Worm (Caenorhabditis elegans): ENCODE measurements around the gene Y51A2A.12.

ce11 chrV:18299313-18299712, 6.9 kb downstream of the Y51A2A.12 start:
- TF ChIP-seq tbx-37 (GFP tag; conservative IDR thresholded peaks at IDR 0.05) (no peak), tbx-11 (GFP tag; IDR thresholded peaks at IDR 0.05) (no peak), sea-1 (GFP tag; conservative IDR thresholded peaks at IDR 0.05) (no peak), tra-4 (tag; optimal IDR thresholded peaks at IDR 0.05) (no peak), flt-1 (GFP tag; IDR thresholded peaks at IDR 0.05) (no peak), F13C5.2 (tag; optimal IDR thresholded peaks at IDR 0.05) (no peak), aly-1 (tag; optimal IDR thresholded peaks at IDR 0.05) (no peak)

Measured in whole organism, early embryonic.